Fruit fly (Drosophila melanogaster): Measurements from ENCODE around the gene vers.

DNA sequence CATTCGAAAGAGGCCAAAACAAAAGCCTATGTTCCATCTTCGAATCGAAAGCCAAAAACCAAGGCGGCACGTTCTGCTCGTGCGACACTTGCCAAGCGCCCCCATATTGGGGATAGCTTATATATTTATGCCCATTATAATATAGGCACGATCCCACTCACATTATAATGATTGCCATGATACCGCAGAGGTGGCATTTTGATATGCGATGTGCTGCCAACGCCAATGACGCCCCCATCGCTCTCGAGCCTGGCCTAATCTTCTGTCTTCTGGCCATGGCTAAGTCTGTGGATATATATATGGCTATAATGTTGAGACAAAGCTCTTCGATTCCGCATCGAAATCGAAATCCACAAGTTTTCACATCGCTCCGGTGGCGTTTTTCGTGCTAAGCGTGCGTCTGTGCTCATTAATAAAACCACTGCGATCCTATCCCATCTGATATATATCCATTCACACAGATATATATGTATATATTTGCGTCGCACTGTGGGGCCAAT is 23.0 kb upstream of the vers start:
- TF ChIP-seq tj (GFP tag; optimal IDR thresholded peaks at IDR 0.05) (peak; percentile 19), Hr96 (GFP tag; optimal IDR thresholded peaks at IDR 0.05) (no peak), Clk (GFP tag; optimal IDR thresholded peaks at IDR 0.05) (no peak), CG5204 (GFP tag; optimal IDR thresholded peaks at IDR 0.05) (no peak)

Data from whole organism, adult.